Worm (Caenorhabditis elegans): ENCODE measurements around the gene F09D12.2.

DNA sequence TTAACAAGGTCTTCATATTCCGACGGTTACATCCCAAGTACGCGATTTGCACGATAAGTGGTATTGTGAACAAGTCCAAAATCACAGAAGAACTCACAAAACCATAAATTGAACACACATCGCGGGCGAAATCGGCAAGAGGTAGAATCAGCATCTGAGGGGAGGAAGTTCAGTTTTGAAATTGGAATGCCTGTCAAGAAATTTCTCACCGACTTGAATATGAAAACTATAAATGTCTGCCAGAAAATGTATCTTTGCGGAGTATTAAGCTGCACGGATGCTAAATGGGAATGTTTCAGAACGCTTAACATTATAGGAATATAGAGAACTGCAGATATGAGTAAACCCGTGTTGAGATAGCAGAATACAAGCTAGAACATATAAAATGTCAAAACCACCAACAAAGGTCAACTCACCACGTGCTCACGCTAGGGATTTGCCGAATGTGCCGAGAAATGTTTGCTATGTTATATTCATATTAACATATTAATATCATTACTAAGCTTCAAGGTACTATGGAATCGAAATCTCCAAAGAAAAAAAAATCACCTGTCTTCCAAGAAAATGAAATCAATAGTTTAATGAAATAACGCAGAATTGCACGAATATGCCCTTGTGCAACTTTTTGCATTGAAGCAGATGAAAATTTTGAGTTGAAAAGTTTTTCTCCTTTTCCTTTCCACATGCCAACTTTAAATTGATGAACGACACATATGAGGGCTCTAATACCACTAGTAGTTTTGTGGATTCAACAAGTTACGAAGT is 38.4 kb upstream of the F09D12.2 start, which contains the start of gene srz-82:
- no peak for TF ChIP-seq unc-39 (tag; optimal IDR thresholded peaks at IDR 0.05)
- no peak for TF ChIP-seq snpc-4 (tag; optimal IDR thresholded peaks at IDR 0.05)
- TF ChIP-seq nhr-237 (tag; optimal IDR thresholded peaks at IDR 0.05), result no peak
- TF ChIP-seq pha-4 (tag; optimal IDR thresholded peaks at IDR 0.05), result no peak
- TF ChIP-seq unc-120 (tag; optimal IDR thresholded peaks at IDR 0.05; ENCODE audit: poor library complexity, severe bottlenecking), result no peak
- TF ChIP-seq nhr-12 (tag; optimal IDR thresholded peaks at IDR 0.05), result no peak
- no peak for TF ChIP-seq mep-1 (tag; optimal IDR thresholded peaks at IDR 0.05)

Measured in whole organism, mixed stage, embryonic.